Worm (Caenorhabditis elegans) whole organism, young adult: ENCODE results near the gene vha-15.

Experiments used
- B0336.3 ChIP-seq: fragments of 200-800 bp; sonication (Bioruptor generic); IDR thresholded peaks from 2 replicates; pipeline ENCODE4 v1.3.6; 2022; ENCODE audit warnings: missing genetic modification characterization, missing compliant biosample characterization
- F39B2.1 ChIP-seq: fragments of 200-800 bp; sonication (Bioruptor generic); IDR thresholded peaks from 2 replicates; pipeline ENCODE4 v1.3.6; 2022; ENCODE audit warnings: missing genetic modification reagents, missing genetic modification characterization, missing compliant biosample characterization
- F49E8.2 ChIP-seq: sonication (generic microtip); optimal IDR thresholded peaks from 3 replicates; lab custom pipeline; 2017; ENCODE audit warnings: missing genetic modification characterization, mild to moderate bottlenecking, missing compliant biosample characterization, antibody characterized with exemption, moderate library complexity; ENCODE audit not compliant: insufficient read depth
- F57A8.1 ChIP-seq: fragments of 200-800 bp; sonication (Bioruptor generic); optimal IDR thresholded peaks from 2 replicates; lab custom pipeline; 2018; ENCODE audit warnings: mild to moderate bottlenecking, missing genetic modification characterization, moderate library complexity, missing compliant biosample characterization
- K11D2.4 ChIP-seq: fragments of 200-800 bp; sonication (Bioruptor generic); IDR thresholded peaks from 2 replicates; pipeline ENCODE4 v1.3.6; 2022; ENCODE audit warnings: missing genetic modification reagents, missing genetic modification characterization, missing compliant biosample characterization
- atf-7 ChIP-seq: sonication (generic microtip); optimal IDR thresholded peaks from 2 replicates; lab custom pipeline; 2017; ENCODE audit warnings: mild to moderate bottlenecking, missing genetic modification characterization, missing compliant biosample characterization
- athp-1 ChIP-seq: sonication (generic microtip); optimal IDR thresholded peaks from 2 replicates; lab custom pipeline; 2017; ENCODE audit warnings: mild to moderate bottlenecking, missing genetic modification characterization, missing compliant biosample characterization
- attf-5 ChIP-seq: fragments of 200-800 bp; sonication (Bioruptor generic); optimal IDR thresholded peaks from 2 replicates; lab custom pipeline; 2018; ENCODE audit warnings: mild to moderate bottlenecking, missing genetic modification characterization, missing compliant biosample characterization
- bed-2 ChIP-seq: fragments of 200-800 bp; sonication (Bioruptor generic); IDR thresholded peaks from 2 replicates; pipeline ENCODE4 v1.3.6; 2022; ENCODE audit warnings: missing genetic modification reagents, missing genetic modification characterization, missing compliant biosample characterization
- cebp-1 ChIP-seq, 2 experiments: fragments of 200-800 bp in 1 of 2; sonication (Bioruptor generic) in 1 of 2; sonication (generic microtip) in 1 of 2; IDR thresholded peaks in 1 of 2; optimal IDR thresholded peaks in 1 of 2; 2 replicates each; pipeline versions ENCODE4 v1.3.6 to Lab custom; 2017 to 2022; ENCODE audit warnings: missing compliant biosample characterization in 2 of 2, missing genetic modification characterization in 2 of 2, mild to moderate bottlenecking in 1 of 2, missing genetic modification reagents in 1 of 2, moderate library complexity in 1 of 2
- ceh-91 ChIP-seq: fragments of 200-800 bp; sonication (Bioruptor generic); IDR thresholded peaks from 2 replicates; pipeline ENCODE4 v1.3.6; 2022; ENCODE audit warnings: missing genetic modification reagents, missing genetic modification characterization, missing compliant biosample characterization
- dox-1 ChIP-seq: fragments of 200-800 bp; sonication (Bioruptor generic); IDR thresholded peaks from 2 replicates; pipeline ENCODE4 v1.3.6; 2022; ENCODE audit warnings: missing genetic modification reagents, missing genetic modification characterization, missing compliant biosample characterization
- egl-44 ChIP-seq: fragments of 200-800 bp; sonication (Bioruptor generic); IDR thresholded peaks from 2 replicates; pipeline ENCODE4 v1.3.6; 2022; ENCODE audit warnings: missing genetic modification reagents, missing genetic modification characterization, missing compliant biosample characterization
- egrh-3 ChIP-seq: fragments of 200-800 bp; sonication (Bioruptor generic); IDR thresholded peaks from 2 replicates; pipeline ENCODE4 v1.3.6; 2022; ENCODE audit warnings: missing genetic modification reagents, missing genetic modification characterization, missing compliant biosample characterization
- ets-4 ChIP-seq: fragments of 200-800 bp; sonication (Bioruptor generic); optimal IDR thresholded peaks from 2 replicates; lab custom pipeline; 2018; ENCODE audit warnings: mild to moderate bottlenecking, missing genetic modification characterization, missing compliant biosample characterization
- gei-17 ChIP-seq: fragments of 200-800 bp; sonication (Bioruptor generic); optimal IDR thresholded peaks from 2 replicates; lab custom pipeline; 2018; ENCODE audit warnings: mild to moderate bottlenecking, missing genetic modification characterization, missing compliant biosample characterization
- hmg-1.2 ChIP-seq: fragments of 200-800 bp; sonication (Bioruptor generic); IDR thresholded peaks from 2 replicates; pipeline ENCODE4 v1.3.6; 2022; ENCODE audit warnings: missing genetic modification reagents, missing genetic modification characterization, missing compliant biosample characterization
- lag-1 ChIP-seq: fragments of 200-800 bp; sonication (Bioruptor generic); IDR thresholded peaks from 2 replicates; pipeline ENCODE4 v1.3.6; 2022; ENCODE audit warnings: missing genetic modification reagents, missing genetic modification characterization, missing compliant biosample characterization
- let-526 ChIP-seq: fragments of 200-800 bp; sonication (Bioruptor generic); IDR thresholded peaks from 2 replicates; pipeline ENCODE4 v1.3.6; 2022; ENCODE audit warnings: missing genetic modification reagents, missing genetic modification characterization, missing compliant biosample characterization
- let-607 ChIP-seq, 2 experiments: fragments of 200-800 bp in 1 of 2; sonication (Bioruptor generic) in 1 of 2; sonication (generic microtip) in 1 of 2; optimal IDR thresholded peaks; 2 replicates each; lab custom pipeline; 2016 to 2018; ENCODE audit warnings: mild to moderate bottlenecking in 2 of 2, missing compliant biosample characterization in 2 of 2, missing genetic modification characterization in 2 of 2, moderate library complexity in 2 of 2, missing genotype in 1 of 2
- lin-40 ChIP-seq: sonication (generic microtip); optimal IDR thresholded peaks from 2 replicates; lab custom pipeline; 2016; ENCODE audit warnings: missing genetic modification characterization, mild to moderate bottlenecking, missing compliant biosample characterization, missing genotype, missing genetic modification reagents
- madf-8 ChIP-seq: fragments of 200-800 bp; sonication (Bioruptor generic); conservative IDR thresholded peaks from 2 replicates; pipeline ENCODE4 v1.3.6; 2022; ENCODE audit warnings: missing genetic modification reagents, missing genetic modification characterization, missing compliant biosample characterization
- nfyb-1 ChIP-seq: fragments of 200-800 bp; sonication (Bioruptor generic); IDR thresholded peaks from 2 replicates; pipeline ENCODE4 v1.3.6; 2022; ENCODE audit warnings: missing genetic modification reagents, missing genetic modification characterization, missing compliant biosample characterization
- nhr-120 ChIP-seq: fragments of 200-800 bp; sonication (Bioruptor generic); IDR thresholded peaks from 2 replicates; pipeline ENCODE4 v1.3.6; 2022; ENCODE audit warnings: missing genetic modification characterization, missing compliant biosample characterization
- nhr-80 ChIP-seq: sonication (generic microtip); optimal IDR thresholded peaks from 2 replicates; lab custom pipeline; 2016; ENCODE audit warnings: missing genetic modification characterization, missing compliant biosample characterization
- nhr-90 ChIP-seq: sonication (generic microtip); optimal IDR thresholded peaks from 2 replicates; lab custom pipeline; 2016; ENCODE audit warnings: missing genotype, mild to moderate bottlenecking, missing genetic modification characterization, missing compliant biosample characterization
- rcor-1 ChIP-seq: fragments of 200-800 bp; sonication (Bioruptor generic); IDR thresholded peaks from 2 replicates; pipeline ENCODE4 v1.3.6; 2022; ENCODE audit warnings: missing genetic modification reagents, missing genetic modification characterization, missing compliant biosample characterization
- snpc-4 ChIP-seq, 5 experiments: fragments of 150-350 bp in 1 of 5; sonication (generic microtip) in 4 of 5; optimal IDR thresholded peaks; 2 replicates each; lab custom pipeline; 2014 to 2018; ENCODE audit warnings: missing genetic modification characterization in 5 of 5, missing biosample characterization in 3 of 5, antibody characterized with exemption in 2 of 5, mild to moderate bottlenecking in 2 of 5, missing compliant biosample characterization in 2 of 5, missing genotype in 2 of 5, moderate library complexity in 2 of 5, missing genetic modification reagents in 1 of 5
- somi-1 ChIP-seq: fragments of 200-800 bp; sonication (Bioruptor generic); optimal IDR thresholded peaks from 2 replicates; lab custom pipeline; 2018; ENCODE audit warnings: mild to moderate bottlenecking, missing genetic modification characterization, missing compliant biosample characterization
- tbp1 ChIP-seq: fragments of 200-800 bp; sonication (Bioruptor generic); optimal IDR thresholded peaks from 2 replicates; lab custom pipeline; 2018; ENCODE audit warnings: mild to moderate bottlenecking, missing genetic modification characterization, missing compliant biosample characterization
- zfh-2 ChIP-seq: fragments of 200-800 bp; sonication (Bioruptor generic); conservative IDR thresholded peaks from 2 replicates; pipeline ENCODE4 v1.3.6; 2022; ENCODE audit warnings: missing genetic modification reagents, missing genetic modification characterization, missing compliant biosample characterization
- ztf-22 ChIP-seq: fragments of 200-800 bp; sonication (Bioruptor generic); optimal IDR thresholded peaks from 2 replicates; lab custom pipeline; 2018; ENCODE audit warnings: mild to moderate bottlenecking, missing genetic modification characterization, moderate library complexity, missing compliant biosample characterization
- ztf-26 ChIP-seq: sonication (generic microtip); optimal IDR thresholded peaks from 2 replicates; lab custom pipeline; 2017; ENCODE audit warnings: missing genetic modification characterization, missing compliant biosample characterization

Gene vha-15

ce11 chrX:2214454-2214853 lies 23.3 kb upstream of the vha-15 start:
- TF ChIP-seq ztf-22 (GFP tag; lab: Kevin White, UChicago) (no peak), zfh-2 (0 out of 2 replicates have a peak, but pooled peaks have one; percentile 28), snpc-4 (GFP tag; optimal IDR thresholded peaks at IDR 0.05; lab: Kevin White, UChicago) (no peak), snpc-4 (tag; optimal IDR thresholded peaks at IDR 0.05; lab: Kevin White, UChicago) (no peak)

- TF ChIP-seq let-607 (tag; optimal IDR thresholded peaks at IDR 0.05; lab: Kevin White, UChicago) = peak; percentile 34 to 49
- peak; percentile 40 for TF ChIP-seq somi-1 (GFP tag; lab: Kevin White, UChicago)
- TF ChIP-seq athp-1 (tag; lab: Kevin White, UChicago) = no peak
- TF ChIP-seq egrh-3 (GFP tag; lab: Robert Waterston, UW) = no peak
- TF ChIP-seq tbp1 (GFP tag; lab: Kevin White, UChicago) = peak; percentile 45
- TF ChIP-seq let-526 (GFP tag; lab: Robert Waterston, UW) = no peak
- TF ChIP-seq ets-4 (GFP tag; lab: Kevin White, UChicago) = peak; percentile 89
- TF ChIP-seq attf-5 (GFP tag; lab: Kevin White, UChicago) = peak; percentile 4
- TF ChIP-seq F49E8.2 (tag; lab: Kevin White, UChicago) = no peak
- peak; percentile 64 for TF ChIP-seq B0336.3 (GFP tag; lab: Robert Waterston, UW)
- peak; percentile 75 for TF ChIP-seq dox-1 (GFP tag; lab: Robert Waterston, UW)
- peak; percentile 60 for TF ChIP-seq ztf-22 (GFP tag; lab: Kevin White, UChicago)
- no peak for TF ChIP-seq F39B2.1 (GFP tag; lab: Robert Waterston, UW)
- TF ChIP-seq ztf-26 (tag; lab: Kevin White, UChicago) = peak; percentile 77
- peak; percentile 57; the same call in 1 of the 2 replicates for TF ChIP-seq egl-44 (GFP tag; lab: Robert Waterston, UW)
- peak; percentile 52; the same call in 1 of the 2 replicates for TF ChIP-seq K11D2.4 (GFP tag; lab: Robert Waterston, UW)
- TF ChIP-seq nhr-120 (GFP tag; lab: Robert Waterston, UW) = no peak
- no peak for TF ChIP-seq lag-1 (GFP tag; lab: Robert Waterston, UW)
- peak; percentile 61 for TF ChIP-seq zfh-2
- TF ChIP-seq nfyb-1 = peak; percentile 51; the same call in 1 of the 2 replicates
- 0 out of 2 replicates have a peak, but pooled peaks have one; percentile 11 for TF ChIP-seq rcor-1 (GFP tag; lab: Robert Waterston, UW)
- no peak for TF ChIP-seq F57A8.1 (GFP tag; lab: Kevin White, UChicago)
- TF ChIP-seq gei-17 (GFP tag; lab: Kevin White, UChicago) = peak; percentile 39
- no peak for TF ChIP-seq cebp-1 (GFP tag; IDR thresholded peaks at IDR 0.05; lab: Robert Waterston, UW)
- peak; percentile 75 for TF ChIP-seq cebp-1 (tag; optimal IDR thresholded peaks at IDR 0.05; lab: Kevin White, UChicago)
- TF ChIP-seq lin-40 (tag; lab: Kevin White, UChicago) = no peak
- no peak for TF ChIP-seq madf-8 (GFP tag; lab: Robert Waterston, UW)
- TF ChIP-seq atf-7 (tag; lab: Kevin White, UChicago) = peak; percentile 62
- TF ChIP-seq nhr-80 (tag; lab: Kevin White, UChicago) = peak; percentile 96
- 0 out of 2 replicates have a peak, but pooled peaks have one; percentile 6 for TF ChIP-seq hmg-1.2 (GFP tag; lab: Robert Waterston, UW)
- no peak for TF ChIP-seq bed-2 (GFP tag; lab: Robert Waterston, UW)
- TF ChIP-seq nhr-90 (tag; lab: Kevin White, UChicago) = peak; percentile 28
Observed at ce11 chrX:2215108-2215507, 22.6 kb upstream of the vha-15 start.

ce11 chrX:2216242-2216641 lies 21.5 kb upstream of the vha-15 start:
- TF ChIP-seq ceh-91 (no peak), cebp-1 (GFP tag; IDR thresholded peaks at IDR 0.05; lab: Robert Waterston, UW) (no peak), cebp-1 (tag; optimal IDR thresholded peaks at IDR 0.05; lab: Kevin White, UChicago) (peak; percentile 53), egl-44 (GFP tag; lab: Robert Waterston, UW) (no peak)
